Fruit fly (Drosophila melanogaster): ENCODE results near the gene CG16704.

DNA sequence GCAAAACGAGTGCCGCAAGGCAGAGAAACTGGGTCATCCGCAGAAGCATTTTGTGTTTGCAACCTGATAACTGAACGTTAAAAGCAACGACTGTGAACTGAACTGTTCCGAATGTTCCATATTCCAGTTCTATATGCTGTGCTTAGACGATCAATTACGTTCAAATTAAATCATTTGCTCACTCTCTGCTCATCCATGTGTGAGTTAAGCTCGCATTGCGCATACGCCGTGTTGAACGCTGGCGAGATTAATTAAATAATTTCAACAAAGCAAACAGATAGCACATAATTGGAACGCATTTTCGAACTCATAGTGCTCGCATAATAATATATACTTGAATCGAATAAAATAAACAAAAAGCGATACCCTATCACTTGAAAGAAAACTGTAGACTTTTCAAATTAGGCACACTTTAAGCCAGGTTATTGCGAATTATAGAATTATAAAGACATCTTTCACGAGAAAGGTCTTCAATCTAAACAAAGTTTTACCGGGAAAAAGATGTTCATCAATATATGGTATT lies 6.7 kb upstream of the CG16704 start, which contains the start of the genes CG10031 and CG42464:
- no peak for TF ChIP-seq Dll (optimal IDR thresholded peaks at IDR 0.05)
- no peak for TF ChIP-seq pan (optimal IDR thresholded peaks at IDR 0.05)
- TF ChIP-seq usp (GFP tag; optimal IDR thresholded peaks at IDR 0.05), result no peak
- TF ChIP-seq CG8478 (optimal IDR thresholded peaks at IDR 0.05), result no peak
- no peak for TF ChIP-seq psq (optimal IDR thresholded peaks at IDR 0.05)
- TF ChIP-seq EcR (GFP tag; optimal IDR thresholded peaks at IDR 0.05), result no peak

Data from whole organism.